Worm (Caenorhabditis elegans) whole organism, L2 larva: ENCODE data around the gene ZK287.9.

Source experiments
- C34F6.9 ChIP-seq: fragments of 150-350 bp; optimal IDR thresholded peaks from 2 replicates; lab custom pipeline; 2014; ENCODE audit warnings: missing biosample characterization, missing genetic modification characterization
- F13H6.1 ChIP-seq: sonication (generic microtip); optimal IDR thresholded peaks from 2 replicates; lab custom pipeline; 2016; ENCODE audit warnings: missing genetic modification characterization, missing compliant biosample characterization
- R02D3.7 ChIP-seq: fragments of 150-350 bp; optimal IDR thresholded peaks from 2 replicates; lab custom pipeline; 2014; ENCODE audit warnings: missing biosample characterization, missing genetic modification characterization
- Y55F3AM.14 ChIP-seq: fragments of 200-800 bp; sonication (Bioruptor generic); optimal IDR thresholded peaks from 2 replicates; lab custom pipeline; 2018; ENCODE audit warnings: mild to moderate bottlenecking, missing genetic modification characterization, missing compliant biosample characterization
- ZK546.5 ChIP-seq: sonication (generic microtip); optimal IDR thresholded peaks from 2 replicates; lab custom pipeline; 2017; ENCODE audit warnings: missing biosample characterization, missing genetic modification characterization
- alr-1 ChIP-seq: fragments of 150-350 bp; optimal IDR thresholded peaks from 2 replicates; lab custom pipeline; 2014; ENCODE audit warnings: missing biosample characterization, missing genetic modification characterization
- aly-2 ChIP-seq: fragments of 150-350 bp; optimal IDR thresholded peaks from 2 replicates; lab custom pipeline; 2014; ENCODE audit warnings: missing biosample characterization, missing genetic modification characterization
- ama-1 ChIP-seq: fragments of 150-350 bp; optimal IDR thresholded peaks from 2 replicates; lab custom pipeline; 2018; ENCODE audit warnings: inconsistent platforms
- blmp-1 ChIP-seq: sonication (generic microtip); optimal IDR thresholded peaks from 2 replicates; lab custom pipeline; 2017; ENCODE audit warnings: missing genetic modification characterization, mild to moderate bottlenecking, missing compliant biosample characterization, antibody characterized with exemption, moderate library complexity; ENCODE audit not compliant: insufficient read depth
- ceh-16 ChIP-seq: fragments of 150-350 bp; optimal IDR thresholded peaks from 2 replicates; lab custom pipeline; 2014; ENCODE audit warnings: missing biosample characterization, missing genetic modification characterization
- ceh-82 ChIP-seq: fragments of 150-350 bp; optimal IDR thresholded peaks from 2 replicates; lab custom pipeline; 2014; ENCODE audit warnings: missing biosample characterization, missing genetic modification characterization
- crh-2 ChIP-seq: sonication (generic microtip); optimal IDR thresholded peaks from 2 replicates; lab custom pipeline; 2017; ENCODE audit warnings: missing biosample characterization, missing genetic modification characterization
- dmd-4 ChIP-seq: sonication (generic microtip); optimal IDR thresholded peaks from 2 replicates; lab custom pipeline; 2017; ENCODE audit warnings: missing biosample characterization, missing genetic modification characterization
- egl-27 ChIP-seq: sonication (generic microtip); optimal IDR thresholded peaks from 3 replicates; lab custom pipeline; 2017; ENCODE audit warnings: missing biosample characterization, missing genetic modification reagents, missing genetic modification characterization
- elt-1 ChIP-seq: fragments of 150-350 bp; optimal IDR thresholded peaks from 2 replicates; lab custom pipeline; 2014; ENCODE audit warnings: missing biosample characterization, missing genetic modification characterization
- elt-3 ChIP-seq: sonication (generic microtip); optimal IDR thresholded peaks from 2 replicates; lab custom pipeline; 2017; ENCODE audit warnings: missing biosample characterization, missing genetic modification characterization
- fos-1 ChIP-seq: fragments of 150-350 bp; optimal IDR thresholded peaks from 2 replicates; lab custom pipeline; 2014; ENCODE audit warnings: missing biosample characterization, missing genetic modification characterization
- gmeb-1 ChIP-seq: fragments of 150-350 bp; optimal IDR thresholded peaks from 2 replicates; lab custom pipeline; 2014; ENCODE audit warnings: missing biosample characterization, missing genetic modification characterization
- lin-11 ChIP-seq: fragments of 150-350 bp; sonication (generic microtip); optimal IDR thresholded peaks from 2 replicates; lab custom pipeline; 2014; ENCODE audit warnings: missing biosample characterization, missing genetic modification characterization, inconsistent platforms, mixed read lengths
- lin-13 ChIP-seq: fragments of 150-350 bp; optimal IDR thresholded peaks from 2 replicates; lab custom pipeline; 2014; ENCODE audit warnings: missing biosample characterization, missing genetic modification reagents, missing genetic modification characterization
- lin-39 ChIP-seq: fragments of 150-350 bp; optimal IDR thresholded peaks from 2 replicates; lab custom pipeline; 2014; ENCODE audit warnings: missing biosample characterization, missing genetic modification reagents, missing genetic modification characterization
- lsy-2 ChIP-seq, 2 experiments: fragments of 150-350 bp in 1 of 2; sonication (generic microtip) in 1 of 2; optimal IDR thresholded peaks; 2 replicates each; lab custom pipeline; 2014 to 2017; ENCODE audit warnings: missing biosample characterization in 2 of 2, missing genetic modification characterization in 2 of 2
- mab-5 ChIP-seq: fragments of 150-350 bp; optimal IDR thresholded peaks from 2 replicates; lab custom pipeline; 2014; ENCODE audit warnings: missing biosample characterization, missing genetic modification characterization
- mbf-1 ChIP-seq: sonication (generic microtip); optimal IDR thresholded peaks from 2 replicates; lab custom pipeline; 2017; ENCODE audit warnings: missing biosample characterization, missing genetic modification characterization
- mdl-1 ChIP-seq, 2 experiments: fragments of 150-350 bp in 1 of 2; sonication (generic microtip) in 1 of 2; optimal IDR thresholded peaks; 2 replicates each; lab custom pipeline; 2017; ENCODE audit warnings: missing biosample characterization in 2 of 2, missing genetic modification characterization in 2 of 2
- nhr-11 ChIP-seq: fragments of 150-350 bp; optimal IDR thresholded peaks from 2 replicates; lab custom pipeline; 2014; ENCODE audit warnings: missing biosample characterization, missing genetic modification characterization
- nhr-12 ChIP-seq: fragments of 150-350 bp; optimal IDR thresholded peaks from 2 replicates; lab custom pipeline; 2014; ENCODE audit warnings: missing biosample characterization, missing genetic modification characterization
- nhr-129 ChIP-seq: fragments of 150-350 bp; optimal IDR thresholded peaks from 2 replicates; lab custom pipeline; 2014; ENCODE audit warnings: missing biosample characterization, missing genetic modification characterization
- nhr-21 ChIP-seq: fragments of 150-350 bp; optimal IDR thresholded peaks from 2 replicates; lab custom pipeline; 2014; ENCODE audit warnings: missing biosample characterization, missing genetic modification characterization
- nhr-23 ChIP-seq: fragments of 150-350 bp; optimal IDR thresholded peaks from 2 replicates; lab custom pipeline; 2014; ENCODE audit warnings: missing biosample characterization, missing genetic modification reagents, missing genetic modification characterization
- nhr-237 ChIP-seq: fragments of 150-350 bp; optimal IDR thresholded peaks from 2 replicates; lab custom pipeline; 2014; ENCODE audit warnings: missing biosample characterization, missing genetic modification characterization
- nhr-25 ChIP-seq: fragments of 150-350 bp; sonication (generic microtip); optimal IDR thresholded peaks from 3 replicates; lab custom pipeline; 2014; ENCODE audit warnings: missing biosample characterization, missing genetic modification characterization
- nhr-6 ChIP-seq: fragments of 150-350 bp; optimal IDR thresholded peaks from 2 replicates; lab custom pipeline; 2014; ENCODE audit warnings: missing biosample characterization, missing genetic modification characterization
- nhr-77 ChIP-seq: fragments of 150-350 bp; optimal IDR thresholded peaks from 2 replicates; lab custom pipeline; 2014; ENCODE audit warnings: missing biosample characterization, missing genetic modification characterization
- sem-4 ChIP-seq: fragments of 150-350 bp; optimal IDR thresholded peaks from 2 replicates; lab custom pipeline; 2014; ENCODE audit warnings: missing biosample characterization, missing genetic modification reagents, missing genetic modification characterization
- skn-1 ChIP-seq: sonication (generic microtip); optimal IDR thresholded peaks from 2 replicates; lab custom pipeline; 2017; ENCODE audit warnings: missing biosample characterization, missing genetic modification characterization
- sma-9 ChIP-seq, 2 experiments: fragments of 150-350 bp in 1 of 2; sonication (generic microtip) in 1 of 2; optimal IDR thresholded peaks; 2 replicates each; lab custom pipeline; 2014 to 2016; ENCODE audit warnings: missing genetic modification characterization in 2 of 2, mild to moderate bottlenecking in 1 of 2, missing biosample characterization in 1 of 2, missing compliant biosample characterization in 1 of 2, missing genetic modification reagents in 1 of 2, moderate library complexity in 1 of 2
- unc-39 ChIP-seq: fragments of 150-350 bp; optimal IDR thresholded peaks from 2 replicates; lab custom pipeline; 2014; ENCODE audit warnings: missing biosample characterization, missing genetic modification characterization
- unc-55 ChIP-seq: fragments of 150-350 bp; sonication (generic microtip); optimal IDR thresholded peaks from 3 replicates; lab custom pipeline; 2014; ENCODE audit warnings: missing biosample characterization, missing genetic modification reagents, missing genetic modification characterization
- unc-62 ChIP-seq: fragments of 150-350 bp; optimal IDR thresholded peaks from 2 replicates; lab custom pipeline; 2014; ENCODE audit warnings: missing biosample characterization, missing genetic modification reagents, missing genetic modification characterization
- zag-1 ChIP-seq: fragments of 150-350 bp; optimal IDR thresholded peaks from 2 replicates; lab custom pipeline; 2014; ENCODE audit warnings: missing biosample characterization, missing genetic modification characterization
- ztf-1 ChIP-seq: fragments of 200-800 bp; sonication (Bioruptor generic); conservative IDR thresholded peaks from 2 replicates; pipeline ENCODE4 v1.3.6; 2022; ENCODE audit warnings: missing genetic modification characterization, missing compliant biosample characterization
- ztf-11 ChIP-seq: sonication (generic microtip); optimal IDR thresholded peaks from 2 replicates; lab custom pipeline; 2017; ENCODE audit warnings: missing biosample characterization, missing genetic modification characterization
- ztf-4 ChIP-seq: fragments of 150-350 bp; optimal IDR thresholded peaks from 2 replicates; lab custom pipeline; 2014; ENCODE audit warnings: missing biosample characterization, missing genetic modification characterization

ZK287.9 gene

DNA sequence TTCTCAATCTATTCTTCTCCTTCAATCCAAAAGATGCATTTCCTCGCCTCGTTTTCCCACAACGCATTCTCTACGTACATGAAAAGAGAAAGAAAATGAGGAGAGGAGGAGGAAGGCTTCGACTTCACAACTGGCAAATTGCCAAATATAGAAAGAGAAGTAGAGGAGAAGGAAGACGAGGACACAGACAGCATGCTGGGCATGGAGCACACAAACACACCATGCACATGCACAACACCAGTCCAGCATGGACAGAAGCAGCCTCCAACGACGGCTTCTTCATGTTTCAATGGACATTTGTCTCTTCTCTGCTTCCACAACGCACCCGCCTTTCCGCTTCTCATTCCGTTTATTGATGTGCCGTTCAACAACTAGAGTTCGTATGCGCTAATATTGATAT, 14.5 kb upstream of the ZK287.9 start:
- TF ChIP-seq mbf-1 (tag; lab: Kevin White, UChicago) (no peak), ceh-16 (tag; lab: Kevin White, UChicago) (no peak), ztf-1 (GFP tag; lab: Robert Waterston, UW) (no peak), lin-13 (GFP tag; lab: Kevin White, UChicago) (no peak), dmd-4 (tag; lab: Kevin White, UChicago) (no peak), nhr-25 (tag; lab: Kevin White, UChicago) (no peak), blmp-1 (no peak), Y55F3AM.14 (peak; percentile 39), lin-39 (no peak), nhr-11 (no peak), egl-27 (no peak), unc-62 (GFP tag; lab: Kevin White, UChicago) (no peak), mab-5 (tag; lab: Kevin White, UChicago) (peak; percentile 54), lsy-2 (tag; optimal IDR thresholded peaks at IDR 0.05; lab: Kevin White, UChicago) (no peak), gmeb-1 (tag; lab: Kevin White, UChicago) (no peak), ama-1 (lab: Kevin White, UChicago) (no peak), nhr-77 (tag; lab: Kevin White, UChicago) (no peak), nhr-129 (peak; percentile 64), nhr-21 (tag; lab: Kevin White, UChicago) (no peak), F13H6.1 (tag; lab: Kevin White, UChicago) (no peak), lin-11 (tag; lab: Kevin White, UChicago) (peak; percentile 51), ZK546.5 (tag; lab: Kevin White, UChicago) (no peak), crh-2 (tag; lab: Kevin White, UChicago) (no peak), mdl-1 (tag; optimal IDR thresholded peaks at IDR 0.05; lab: Kevin White, UChicago) (peak in 1 of 2 experiments; percentile 42), nhr-6 (tag; lab: Kevin White, UChicago) (peak; percentile 10), nhr-12 (tag; lab: Kevin White, UChicago) (no peak), unc-55 (GFP tag; lab: Kevin White, UChicago) (peak; percentile 73), nhr-23 (no peak), alr-1 (tag; lab: Kevin White, UChicago) (no peak), ztf-11 (tag; lab: Kevin White, UChicago) (no peak), sem-4 (no peak), fos-1 (no peak), ztf-4 (no peak), sma-9 (GFP tag; optimal IDR thresholded peaks at IDR 0.05; lab: Kevin White, UChicago) (peak; percentile 59), sma-9 (tag; optimal IDR thresholded peaks at IDR 0.05; lab: Kevin White, UChicago) (no peak), R02D3.7 (no peak), skn-1 (no peak), aly-2 (tag; lab: Kevin White, UChicago) (no peak), nhr-237 (tag; lab: Kevin White, UChicago) (no peak), elt-1 (tag; lab: Kevin White, UChicago) (no peak), C34F6.9 (tag; lab: Kevin White, UChicago) (peak; percentile 78), elt-3 (tag; lab: Kevin White, UChicago) (no peak), unc-39 (peak; percentile 28), zag-1 (tag; lab: Kevin White, UChicago) (peak; percentile 72)

DNA sequence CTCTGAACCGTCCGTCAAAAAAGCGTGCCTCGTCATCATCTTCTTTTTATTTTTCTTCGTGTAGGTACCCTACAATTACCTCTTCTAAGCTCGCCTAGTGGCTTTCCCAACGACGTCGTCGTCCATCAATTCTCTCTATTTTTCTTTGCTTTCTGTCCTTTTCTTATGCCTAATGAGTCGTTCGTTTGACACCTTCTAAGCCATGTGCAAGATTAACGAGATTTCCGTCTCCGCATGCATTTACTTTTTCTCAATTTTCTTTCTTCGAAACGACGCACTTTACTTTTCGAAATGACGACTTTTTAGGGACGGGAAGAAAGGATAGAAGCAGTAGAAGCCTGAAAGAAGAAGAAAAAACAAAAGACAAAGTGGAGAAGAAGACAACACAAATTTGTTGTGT, 12.8 kb upstream of the ZK287.9 start, which contains the start of gene ZK287.1:
Gene ZK287.1 (plus strand): TSS at position 301 of the 400 bp plus-strand sequence.
- TF ChIP-seq ama-1 (lab: Kevin White, UChicago) (no peak), lsy-2 (tag; optimal IDR thresholded peaks at IDR 0.05; lab: Kevin White, UChicago) (no peak), R02D3.7 (no peak), egl-27 (peak; percentile 29), ceh-82 (no peak), nhr-23 (no peak), zag-1 (tag; lab: Kevin White, UChicago) (peak; percentile 28), unc-55 (GFP tag; lab: Kevin White, UChicago) (peak; percentile 35)
